Fruit fly (Drosophila melanogaster) whole organism, embryonic: ENCODE results near the gene CG33969.

Source experiments
- Ada2b ChIP-seq: fragments of 200-800 bp; sonication (Bioruptor generic); IDR thresholded peaks from 2 replicates; pipeline ENCODE4 v1.3.6; 2022; ENCODE audit warnings: missing biosample characterization, missing genetic modification characterization
- Bdp1 ChIP-seq: fragments of 200-800 bp; sonication (Bioruptor generic); optimal IDR thresholded peaks from 3 replicates; lab custom pipeline; 2016; ENCODE audit warnings: missing biosample characterization, missing genetic modification characterization
- CG10431 ChIP-seq: fragments of 200-800 bp; sonication (Bioruptor generic); optimal IDR thresholded peaks from 3 replicates; lab custom pipeline; 2018; ENCODE audit warnings: missing biosample characterization, mild to moderate bottlenecking, missing genetic modification characterization
- CG12104 ChIP-seq: fragments of 200-800 bp; sonication (Bioruptor generic); optimal IDR thresholded peaks from 3 replicates; lab custom pipeline; 2016; ENCODE audit warnings: missing biosample characterization, missing genetic modification characterization
- CG1832 ChIP-seq: fragments of 200-800 bp; sonication (Bioruptor generic); optimal IDR thresholded peaks from 2 replicates; lab custom pipeline; 2017; ENCODE audit warnings: missing biosample characterization, mild to moderate bottlenecking, missing genetic modification characterization, inconsistent platforms
- CG2120 ChIP-seq: fragments of 200-800 bp; sonication (Bioruptor generic); optimal IDR thresholded peaks from 3 replicates; lab custom pipeline; 2016; ENCODE audit warnings: missing biosample characterization, missing genetic modification characterization
- CG2875 ChIP-seq: fragments of 200-800 bp; sonication (Bioruptor generic); optimal IDR thresholded peaks from 2 replicates; lab custom pipeline; 2017; ENCODE audit warnings: missing biosample characterization, mild to moderate bottlenecking, missing genetic modification characterization, missing genetic modification reagents
- CG30403 ChIP-seq: fragments of 200-800 bp; sonication (Bioruptor generic); optimal IDR thresholded peaks from 3 replicates; lab custom pipeline; 2016; ENCODE audit warnings: missing biosample characterization, missing genetic modification characterization
- CG32532 ChIP-seq: fragments of 200-800 bp; sonication (Bioruptor generic); IDR thresholded peaks from 2 replicates; pipeline ENCODE4 v1.3.6; 2022; ENCODE audit warnings: missing biosample characterization, missing genetic modification characterization
- CG34224 ChIP-seq: fragments of 200-800 bp; sonication (Bioruptor generic); IDR thresholded peaks from 3 replicates; pipeline ENCODE4 v1.3.6; 2022; ENCODE audit warnings: missing biosample characterization, missing genetic modification characterization; ENCODE audit not compliant: partially characterized antibody
- CG7556 ChIP-seq: fragments of 200-800 bp; sonication (Bioruptor generic); optimal IDR thresholded peaks from 2 replicates; lab custom pipeline; 2017; ENCODE audit warnings: missing biosample characterization, mild to moderate bottlenecking, missing genetic modification characterization
- CG8290 ChIP-seq, 3 experiments: fragments of 200-800 bp; sonication (Bioruptor generic); optimal IDR thresholded peaks; 2 replicates each; lab custom pipeline; 2016 to 2019; ENCODE audit warnings: missing biosample characterization in 3 of 3, missing genetic modification characterization in 3 of 3, mild to moderate bottlenecking in 2 of 3, moderate library complexity in 1 of 3
- CG9437 ChIP-seq: fragments of 200-800 bp; sonication (Bioruptor generic); optimal IDR thresholded peaks from 2 replicates; lab custom pipeline; 2018; ENCODE audit warnings: missing biosample characterization, mild to moderate bottlenecking, missing genetic modification characterization
- CHES-1-like ChIP-seq: fragments of 200-800 bp; sonication (Bioruptor generic); optimal IDR thresholded peaks from 2 replicates; lab custom pipeline; 2016; ENCODE audit warnings: missing biosample characterization, missing genetic modification characterization
- Doc2 ChIP-seq: fragments of 200-800 bp; sonication (Bioruptor generic); IDR thresholded peaks from 2 replicates; pipeline ENCODE4 v1.3.6; 2022; ENCODE audit warnings: missing biosample characterization, missing genetic modification characterization
- Dref ChIP-seq: fragments of 200-800 bp; sonication (Bioruptor generic); IDR thresholded peaks from 2 replicates; pipeline ENCODE4 v1.3.6; 2022; ENCODE audit warnings: missing biosample characterization, missing genetic modification characterization
- E2f1 ChIP-seq: fragments of 200-800 bp; sonication (Bioruptor generic); IDR thresholded peaks from 2 replicates; pipeline ENCODE4 v1.3.6; 2022; ENCODE audit warnings: missing biosample characterization, missing genetic modification characterization
- ERR ChIP-seq: fragments of 200-800 bp; sonication (Bioruptor generic); optimal IDR thresholded peaks from 2 replicates; lab custom pipeline; 2016; ENCODE audit warnings: missing biosample characterization, missing genetic modification characterization
- HLH54F ChIP-seq: fragments of 200-800 bp; sonication (Bioruptor generic); optimal IDR thresholded peaks from 3 replicates; lab custom pipeline; 2016; ENCODE audit warnings: missing biosample characterization, missing genetic modification characterization
- HmgD ChIP-seq: fragments of 200-800 bp; sonication (Bioruptor generic); optimal IDR thresholded peaks from 3 replicates; lab custom pipeline; 2016; ENCODE audit warnings: missing biosample characterization, missing genetic modification characterization
- HmgZ ChIP-seq: fragments of 200-800 bp; sonication (Bioruptor generic); optimal IDR thresholded peaks from 2 replicates; lab custom pipeline; 2018; ENCODE audit warnings: missing biosample characterization, mild to moderate bottlenecking, missing genetic modification characterization
- Opbp ChIP-seq: fragments of 200-800 bp; sonication (Bioruptor generic); IDR thresholded peaks from 3 replicates; pipeline ENCODE4 v1.3.6; 2022; ENCODE audit warnings: missing biosample characterization, missing genetic modification characterization; ENCODE audit not compliant: partially characterized antibody
- Scr ChIP-seq: fragments of 200-800 bp; sonication (Bioruptor generic); IDR thresholded peaks from 2 replicates; pipeline ENCODE4 v1.3.6; 2022; ENCODE audit warnings: missing biosample characterization, missing genetic modification characterization; ENCODE audit not compliant: partially characterized antibody
- Six4 ChIP-seq: fragments of 200-800 bp; sonication (Bioruptor generic); optimal IDR thresholded peaks from 2 replicates; lab custom pipeline; 2016; ENCODE audit warnings: missing biosample characterization, missing genetic modification characterization
- ase ChIP-seq: fragments of 200-800 bp; sonication (Bioruptor generic); IDR thresholded peaks from 3 replicates; pipeline ENCODE4 v1.3.6; 2022; ENCODE audit warnings: missing biosample characterization, missing genetic modification characterization
- bcd ChIP-seq: fragments of 200-800 bp; sonication (Bioruptor generic); optimal IDR thresholded peaks from 2 replicates; lab custom pipeline; 2017; ENCODE audit warnings: missing biosample characterization, mild to moderate bottlenecking, missing genetic modification characterization
- bowl ChIP-seq: fragments of 200-800 bp; sonication (Bioruptor generic); IDR thresholded peaks from 2 replicates; pipeline ENCODE4 v1.3.6; 2022; ENCODE audit warnings: missing biosample characterization, missing genetic modification characterization
- cad ChIP-seq: fragments of >200 bp; optimal IDR thresholded peaks from 2 replicates; lab custom pipeline; 2017; ENCODE audit warnings: missing biosample characterization, missing genetic modification characterization
- cas ChIP-seq: fragments of 200-800 bp; sonication (Bioruptor generic); IDR thresholded peaks from 2 replicates; pipeline ENCODE4 v1.3.6; 2022; ENCODE audit warnings: missing biosample characterization, missing genetic modification characterization
- chn ChIP-seq: fragments of 200-800 bp; sonication (Bioruptor generic); optimal IDR thresholded peaks from 2 replicates; lab custom pipeline; 2016; ENCODE audit warnings: missing biosample characterization, missing genetic modification characterization
- crc ChIP-seq: fragments of 200-800 bp; sonication (Bioruptor generic); optimal IDR thresholded peaks from 2 replicates; lab custom pipeline; 2016; ENCODE audit warnings: missing biosample characterization, missing genetic modification characterization
- dan ChIP-seq: fragments of 200-800 bp; sonication (Bioruptor generic); IDR thresholded peaks from 2 replicates; pipeline ENCODE4 v1.3.6; 2022; ENCODE audit warnings: missing biosample characterization, missing genetic modification characterization
- dati ChIP-seq: fragments of 200-800 bp; sonication (Bioruptor generic); IDR thresholded peaks from 2 replicates; pipeline ENCODE4 v1.3.6; 2022; ENCODE audit warnings: missing biosample characterization, missing genetic modification characterization
- dimm ChIP-seq: fragments of 200-800 bp; sonication (Bioruptor generic); IDR thresholded peaks from 2 replicates; pipeline ENCODE4 v1.3.6; 2022; ENCODE audit warnings: missing biosample characterization, missing genetic modification characterization
- exex ChIP-seq: fragments of 200-800 bp; sonication (Bioruptor generic); optimal IDR thresholded peaks from 4 replicates; lab custom pipeline; 2018; ENCODE audit warnings: missing biosample characterization, mild to moderate bottlenecking, missing genetic modification characterization, moderate library complexity
- eyg ChIP-seq: fragments of 200-800 bp; sonication (Bioruptor generic); optimal IDR thresholded peaks from 3 replicates; lab custom pipeline; 2016; ENCODE audit warnings: missing biosample characterization, missing genetic modification characterization
- fru ChIP-seq: fragments of >200 bp; optimal IDR thresholded peaks from 2 replicates; lab custom pipeline; 2017
- jumu ChIP-seq: fragments of 200-800 bp; sonication (Bioruptor generic); optimal IDR thresholded peaks from 3 replicates; lab custom pipeline; 2016; ENCODE audit warnings: missing biosample characterization, missing genetic modification characterization
- kay ChIP-seq: fragments of 200-800 bp; sonication (Bioruptor generic); optimal IDR thresholded peaks from 2 replicates; lab custom pipeline; 2016; ENCODE audit warnings: missing biosample characterization, missing genetic modification characterization
- knrl ChIP-seq: fragments of 200-800 bp; sonication (Bioruptor generic); IDR thresholded peaks from 3 replicates; pipeline ENCODE4 v1.3.6; 2022; ENCODE audit warnings: missing biosample characterization, missing genetic modification characterization; ENCODE audit not compliant: partially characterized antibody
- oc ChIP-seq: fragments of 200-800 bp; sonication (Bioruptor generic); optimal IDR thresholded peaks from 2 replicates; lab custom pipeline; 2018; ENCODE audit warnings: missing biosample characterization, mild to moderate bottlenecking, missing genetic modification characterization, moderate library complexity
- pho ChIP-seq: fragments of 200-800 bp; sonication (Bioruptor generic); optimal IDR thresholded peaks from 2 replicates; lab custom pipeline; 2016; ENCODE audit warnings: missing biosample characterization, missing genetic modification characterization
- pros ChIP-seq: fragments of 200-800 bp; sonication (Bioruptor generic); optimal IDR thresholded peaks from 3 replicates; lab custom pipeline; 2019; ENCODE audit warnings: missing biosample characterization, mild to moderate bottlenecking, missing genetic modification characterization, moderate library complexity
- sisA ChIP-seq: fragments of 200-800 bp; sonication (Bioruptor generic); IDR thresholded peaks from 2 replicates; pipeline ENCODE4 v1.3.6; 2022; ENCODE audit warnings: missing biosample characterization, missing genetic modification characterization
- slbo ChIP-seq: fragments of 200-800 bp; sonication (Bioruptor generic); IDR thresholded peaks from 2 replicates; pipeline ENCODE4 v1.3.6; 2022; ENCODE audit warnings: missing biosample characterization, missing genetic modification characterization
- sna ChIP-seq: fragments of 200-800 bp; sonication (Bioruptor generic); IDR thresholded peaks from 2 replicates; pipeline ENCODE4 v1.3.6; 2022; ENCODE audit warnings: missing biosample characterization, missing genetic modification characterization; ENCODE audit not compliant: partially characterized antibody
- sr ChIP-seq: fragments of 200-800 bp; sonication (Bioruptor generic); IDR thresholded peaks from 3 replicates; pipeline ENCODE4 v1.3.6; 2022; ENCODE audit warnings: missing biosample characterization, missing genetic modification characterization
- sug ChIP-seq: fragments of 200-800 bp; optimal IDR thresholded peaks from 2 replicates; lab custom pipeline; 2019; ENCODE audit warnings: missing biosample characterization, mild to moderate bottlenecking, missing genetic modification characterization, moderate library complexity
- tgo ChIP-seq: fragments of 200-800 bp; sonication (Bioruptor generic); IDR thresholded peaks from 3 replicates; pipeline ENCODE4 v1.3.6; 2022; ENCODE audit warnings: missing biosample characterization, missing genetic modification characterization
- tna ChIP-seq: fragments of 200-800 bp; sonication (Bioruptor generic); IDR thresholded peaks from 2 replicates; pipeline ENCODE4 v1.3.6; 2022; ENCODE audit warnings: missing biosample characterization, missing genetic modification characterization; ENCODE audit not compliant: partially characterized antibody
- trh ChIP-seq: fragments of 200-800 bp; sonication (Bioruptor generic); optimal IDR thresholded peaks from 2 replicates; lab custom pipeline; 2016; ENCODE audit warnings: missing biosample characterization, missing genetic modification characterization
- tx ChIP-seq: fragments of 200-800 bp; sonication (Bioruptor generic); optimal IDR thresholded peaks from 2 replicates; lab custom pipeline; 2016; ENCODE audit warnings: missing biosample characterization, missing genetic modification characterization

CG33969 gene

DNA sequence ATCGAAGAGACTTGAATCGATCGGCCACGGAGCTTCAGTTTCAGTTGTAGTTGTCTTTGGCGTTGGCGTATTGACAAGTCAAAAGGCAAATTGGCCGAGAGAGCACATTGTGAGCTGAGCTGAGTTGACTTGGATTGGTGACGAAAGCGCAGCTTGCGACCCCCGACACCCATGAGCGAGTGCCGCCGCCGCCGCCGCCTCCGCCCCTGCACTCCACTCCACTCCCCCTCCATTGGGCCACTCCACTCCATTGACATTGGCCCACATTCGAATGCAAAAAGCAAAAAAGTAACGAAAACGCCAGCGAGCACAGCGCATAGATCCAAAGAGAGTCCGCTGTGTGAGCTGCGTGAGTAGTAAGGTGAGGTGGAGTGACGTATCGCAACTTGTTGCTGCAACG is 4.4 kb upstream of the CG33969 start (continued):
- TF ChIP-seq CG2120 (GFP tag; lab: Kevin White, UChicago): no peak
- TF ChIP-seq sr (GFP tag; lab: Robert Waterston, UW): peak; percentile 80
- no peak for TF ChIP-seq Six4
- no peak for TF ChIP-seq CG32532 (GFP tag; lab: Robert Waterston, UW)
- TF ChIP-seq crc: no peak
- no peak for TF ChIP-seq CHES-1-like (GFP tag; lab: Kevin White, UChicago)
- TF ChIP-seq Ada2b (GFP tag; lab: Robert Waterston, UW): no peak
- 0 out of 2 replicates have a peak, but pooled peaks have one; percentile 37 for TF ChIP-seq sna (GFP tag; lab: Robert Waterston, UW)
- TF ChIP-seq chn (GFP tag; lab: Kevin White, UChicago): no peak
- TF ChIP-seq CG9437: no peak
- TF ChIP-seq kay (GFP tag; lab: Kevin White, UChicago): no peak
- no peak for TF ChIP-seq HLH54F (GFP tag; lab: Kevin White, UChicago)
- no peak for TF ChIP-seq fru (lab: Kevin White, UChicago)
- no peak for TF ChIP-seq dati (GFP tag; lab: Robert Waterston, UW)
- TF ChIP-seq Dref: no peak
- TF ChIP-seq ase: 0 out of 3 replicates have a peak, but pooled peaks have one; percentile 4
- TF ChIP-seq tgo (GFP tag; lab: Robert Waterston, UW): no peak
- TF ChIP-seq CG30403 (GFP tag; lab: Kevin White, UChicago): no peak
- no peak for TF ChIP-seq Doc2 (GFP tag; lab: Robert Waterston, UW)
- TF ChIP-seq jumu: no peak
- TF ChIP-seq dimm (GFP tag; lab: Robert Waterston, UW): no peak
- TF ChIP-seq sisA: no peak
- no peak for TF ChIP-seq ERR (GFP tag; lab: Kevin White, UChicago)
- TF ChIP-seq slbo (GFP tag; lab: Robert Waterston, UW): no peak
- peak; percentile 20; the same call in 1 of the 2 replicates for TF ChIP-seq E2f1 (GFP tag; lab: Robert Waterston, UW)
- no peak for TF ChIP-seq Scr (GFP tag; lab: Robert Waterston, UW)
- no peak for TF ChIP-seq sug (tag; lab: Kevin White, UChicago)
- TF ChIP-seq tna (GFP tag; lab: Robert Waterston, UW): 0 out of 2 replicates have a peak, but pooled peaks have one; percentile 30
- TF ChIP-seq oc: no peak
- no peak for TF ChIP-seq bcd (GFP tag; lab: Kevin White, UChicago)
- TF ChIP-seq cas (GFP tag; lab: Robert Waterston, UW): no peak
- TF ChIP-seq CG2875: no peak
- TF ChIP-seq Opbp (GFP tag; lab: Robert Waterston, UW): 0 out of 3 replicates have a peak, but pooled peaks have one; percentile 22
- peak; percentile 17 for TF ChIP-seq pros (GFP tag; lab: Kevin White, UChicago)
- no peak for TF ChIP-seq dan (GFP tag; lab: Robert Waterston, UW)
- no peak for TF ChIP-seq exex (tag; lab: Kevin White, UChicago)
- TF ChIP-seq trh (GFP tag; lab: Kevin White, UChicago): no peak
- no peak for TF ChIP-seq CG12104 (GFP tag; lab: Kevin White, UChicago)
- TF ChIP-seq eyg (GFP tag; lab: Kevin White, UChicago): no peak
- TF ChIP-seq bowl (GFP tag; lab: Robert Waterston, UW): no peak
- TF ChIP-seq CG8290 (GFP tag; optimal IDR thresholded peaks at IDR 0.05; lab: Kevin White, UChicago): no peak
- no peak for TF ChIP-seq CG8290 (tag; optimal IDR thresholded peaks at IDR 0.05; lab: Kevin White, UChicago)
- no peak for TF ChIP-seq pho
- TF ChIP-seq knrl (GFP tag; lab: Robert Waterston, UW): no peak
- TF ChIP-seq CG1832: no peak
- TF ChIP-seq tx (GFP tag; lab: Kevin White, UChicago): no peak
- no peak for TF ChIP-seq HmgZ (tag; lab: Kevin White, UChicago)
- no peak for TF ChIP-seq Bdp1 (GFP tag; lab: Kevin White, UChicago)
- no peak for TF ChIP-seq HmgD (GFP tag; lab: Kevin White, UChicago)
- TF ChIP-seq CG10431 (GFP tag; lab: Kevin White, UChicago): no peak
- TF ChIP-seq CG34224 (GFP tag; lab: Robert Waterston, UW): 0 out of 3 replicates have a peak, but pooled peaks have one; percentile 30
- no peak for TF ChIP-seq cad
- no peak for TF ChIP-seq CG7556 (GFP tag; lab: Kevin White, UChicago)
